Worm (Caenorhabditis elegans) whole organism, young adult: ENCODE results near the gene act-3.

Experiments used
- D2030.7 ChIP-seq: fragments of 200-800 bp; sonication (Bioruptor generic); IDR thresholded peaks from 2 replicates; pipeline ENCODE4 v1.3.6; 2022; ENCODE audit warnings: missing genetic modification reagents, missing genetic modification characterization, missing compliant biosample characterization
- F10E7.11 ChIP-seq: sonication (generic microtip); optimal IDR thresholded peaks from 2 replicates; lab custom pipeline; 2017; ENCODE audit warnings: mild to moderate bottlenecking, missing genetic modification characterization, moderate library complexity, missing compliant biosample characterization
- F37B4.10 ChIP-seq: fragments of 200-800 bp; sonication (Bioruptor generic); IDR thresholded peaks from 2 replicates; pipeline ENCODE4 v1.3.6; 2022; ENCODE audit warnings: missing genetic modification characterization, missing compliant biosample characterization
- F39B2.1 ChIP-seq: fragments of 200-800 bp; sonication (Bioruptor generic); IDR thresholded peaks from 2 replicates; pipeline ENCODE4 v1.3.6; 2022; ENCODE audit warnings: missing genetic modification reagents, missing genetic modification characterization, missing compliant biosample characterization
- F49E8.2 ChIP-seq: sonication (generic microtip); optimal IDR thresholded peaks from 3 replicates; lab custom pipeline; 2017; ENCODE audit warnings: missing genetic modification characterization, mild to moderate bottlenecking, missing compliant biosample characterization, antibody characterized with exemption, moderate library complexity; ENCODE audit not compliant: insufficient read depth
- K11D2.4 ChIP-seq: fragments of 200-800 bp; sonication (Bioruptor generic); IDR thresholded peaks from 2 replicates; pipeline ENCODE4 v1.3.6; 2022; ENCODE audit warnings: missing genetic modification reagents, missing genetic modification characterization, missing compliant biosample characterization
- Y56A3A.18 ChIP-seq: fragments of 200-800 bp; sonication (Bioruptor generic); IDR thresholded peaks from 2 replicates; pipeline ENCODE4 v1.3.6; 2022; ENCODE audit warnings: missing genetic modification reagents, missing genetic modification characterization, missing compliant biosample characterization
- Y95B8A.8 ChIP-seq: fragments of 200-800 bp; sonication (Bioruptor generic); IDR thresholded peaks from 2 replicates; pipeline ENCODE4 v1.3.6; 2022; ENCODE audit warnings: missing genetic modification reagents, missing genetic modification characterization, missing compliant biosample characterization
- atf-7 ChIP-seq: sonication (generic microtip); optimal IDR thresholded peaks from 2 replicates; lab custom pipeline; 2017; ENCODE audit warnings: mild to moderate bottlenecking, missing genetic modification characterization, missing compliant biosample characterization
- attf-3 ChIP-seq: fragments of 200-800 bp; sonication (Bioruptor generic); conservative IDR thresholded peaks from 2 replicates; pipeline ENCODE4 v1.3.6; 2022; ENCODE audit warnings: missing genetic modification reagents, missing genetic modification characterization, missing compliant biosample characterization
- ccch-3 ChIP-seq: fragments of 200-800 bp; sonication (Bioruptor generic); optimal IDR thresholded peaks from 2 replicates; lab custom pipeline; 2018; ENCODE audit warnings: mild to moderate bottlenecking, missing genetic modification characterization, missing compliant biosample characterization
- cebp-1 ChIP-seq, 2 experiments: fragments of 200-800 bp in 1 of 2; sonication (Bioruptor generic) in 1 of 2; sonication (generic microtip) in 1 of 2; IDR thresholded peaks in 1 of 2; optimal IDR thresholded peaks in 1 of 2; 2 replicates each; pipeline versions ENCODE4 v1.3.6 to Lab custom; 2017 to 2022; ENCODE audit warnings: missing compliant biosample characterization in 2 of 2, missing genetic modification characterization in 2 of 2, mild to moderate bottlenecking in 1 of 2, missing genetic modification reagents in 1 of 2, moderate library complexity in 1 of 2
- cebp-2 ChIP-seq: fragments of 200-800 bp; sonication (Bioruptor generic); IDR thresholded peaks from 2 replicates; pipeline ENCODE4 v1.3.6; 2022; ENCODE audit warnings: missing genetic modification characterization, missing compliant biosample characterization
- ceh-58 ChIP-seq: fragments of 200-800 bp; sonication (Bioruptor generic); IDR thresholded peaks from 2 replicates; pipeline ENCODE4 v1.3.6; 2022; ENCODE audit warnings: missing genetic modification characterization, missing compliant biosample characterization
- efl-1 ChIP-seq: fragments of 150-350 bp; optimal IDR thresholded peaks from 2 replicates; lab custom pipeline; 2014; ENCODE audit warnings: missing biosample characterization, missing genetic modification reagents, missing genetic modification characterization
- egl-18 ChIP-seq: fragments of 200-800 bp; sonication (Bioruptor generic); IDR thresholded peaks from 2 replicates; pipeline ENCODE4 v1.3.6; 2022; ENCODE audit warnings: missing genetic modification reagents, missing genetic modification characterization, missing compliant biosample characterization
- ekl-4 ChIP-seq: fragments of 200-800 bp; sonication (Bioruptor generic); IDR thresholded peaks from 2 replicates; pipeline ENCODE4 v1.3.6; 2022; ENCODE audit warnings: missing genetic modification reagents, missing genetic modification characterization, missing compliant biosample characterization
- hmg-1.2 ChIP-seq: fragments of 200-800 bp; sonication (Bioruptor generic); IDR thresholded peaks from 2 replicates; pipeline ENCODE4 v1.3.6; 2022; ENCODE audit warnings: missing genetic modification reagents, missing genetic modification characterization, missing compliant biosample characterization
- hmg-20 ChIP-seq: fragments of 200-800 bp; sonication (Bioruptor generic); IDR thresholded peaks from 2 replicates; pipeline ENCODE4 v1.3.6; 2022; ENCODE audit warnings: missing genetic modification reagents, missing genetic modification characterization, missing compliant biosample characterization
- hrde-1 ChIP-seq: sonication (generic microtip); optimal IDR thresholded peaks from 2 replicates; lab custom pipeline; 2016; ENCODE audit warnings: missing genetic modification characterization, mild to moderate bottlenecking, missing compliant biosample characterization, moderate library complexity, missing genotype, missing genetic modification reagents, borderline replicate concordance
- let-607 ChIP-seq, 2 experiments: fragments of 200-800 bp in 1 of 2; sonication (Bioruptor generic) in 1 of 2; sonication (generic microtip) in 1 of 2; optimal IDR thresholded peaks; 2 replicates each; lab custom pipeline; 2016 to 2018; ENCODE audit warnings: mild to moderate bottlenecking in 2 of 2, missing compliant biosample characterization in 2 of 2, missing genetic modification characterization in 2 of 2, moderate library complexity in 2 of 2, missing genotype in 1 of 2
- lin-35 ChIP-seq, 3 experiments: fragments of 150-350 bp in 2 of 3; sonication (generic microtip) in 1 of 3; optimal IDR thresholded peaks; 2 replicates each; lab custom pipeline; 2014 to 2018; ENCODE audit warnings: missing biosample characterization in 3 of 3, missing genetic modification characterization in 3 of 3, missing genetic modification reagents in 3 of 3
- lin-40 ChIP-seq: sonication (generic microtip); optimal IDR thresholded peaks from 2 replicates; lab custom pipeline; 2016; ENCODE audit warnings: missing genetic modification characterization, mild to moderate bottlenecking, missing compliant biosample characterization, missing genotype, missing genetic modification reagents
- madf-8 ChIP-seq: fragments of 200-800 bp; sonication (Bioruptor generic); conservative IDR thresholded peaks from 2 replicates; pipeline ENCODE4 v1.3.6; 2022; ENCODE audit warnings: missing genetic modification reagents, missing genetic modification characterization, missing compliant biosample characterization
- mel-28 ChIP-seq: sonication (generic microtip); optimal IDR thresholded peaks from 2 replicates; lab custom pipeline; 2016; ENCODE audit warnings: borderline replicate concordance, mild to moderate bottlenecking, missing genetic modification characterization, missing compliant biosample characterization
- mxl-1 ChIP-seq: sonication (generic microtip); optimal IDR thresholded peaks from 2 replicates; lab custom pipeline; 2016; ENCODE audit warnings: missing genetic modification characterization, missing compliant biosample characterization
- nfya-1 ChIP-seq: sonication (generic microtip); optimal IDR thresholded peaks from 2 replicates; lab custom pipeline; 2017; ENCODE audit warnings: antibody characterized with exemption, missing compliant biosample characterization, missing genetic modification characterization, borderline replicate concordance; ENCODE audit not compliant: insufficient read depth
- nfyb-1 ChIP-seq: fragments of 200-800 bp; sonication (Bioruptor generic); IDR thresholded peaks from 2 replicates; pipeline ENCODE4 v1.3.6; 2022; ENCODE audit warnings: missing genetic modification reagents, missing genetic modification characterization, missing compliant biosample characterization
- nhr-27 ChIP-seq: fragments of 200-800 bp; sonication (Bioruptor generic); optimal IDR thresholded peaks from 2 replicates; lab custom pipeline; 2018; ENCODE audit warnings: mild to moderate bottlenecking, missing genetic modification characterization, moderate library complexity, missing compliant biosample characterization
- pbrm-1 ChIP-seq: fragments of 200-800 bp; sonication (Bioruptor generic); IDR thresholded peaks from 2 replicates; pipeline ENCODE4 v1.3.6; 2022; ENCODE audit warnings: missing genetic modification reagents, missing genetic modification characterization, missing compliant biosample characterization
- pha-4 ChIP-seq: fragments of 150-350 bp; sonication (generic microtip); optimal IDR thresholded peaks from 2 replicates; lab custom pipeline; 2014; ENCODE audit warnings: missing biosample characterization, missing genetic modification reagents, missing genetic modification characterization
- rcor-1 ChIP-seq: fragments of 200-800 bp; sonication (Bioruptor generic); IDR thresholded peaks from 2 replicates; pipeline ENCODE4 v1.3.6; 2022; ENCODE audit warnings: missing genetic modification reagents, missing genetic modification characterization, missing compliant biosample characterization
- repo-1 ChIP-seq: sonication (generic microtip); optimal IDR thresholded peaks from 2 replicates; lab custom pipeline; 2017; ENCODE audit warnings: mild to moderate bottlenecking, missing genetic modification characterization, missing compliant biosample characterization
- sea-2 ChIP-seq: fragments of 200-800 bp; sonication (Bioruptor generic); IDR thresholded peaks from 2 replicates; pipeline ENCODE4 v1.3.6; 2022; ENCODE audit warnings: missing genetic modification characterization, missing compliant biosample characterization
- snpc-1.3 ChIP-seq: sonication (generic microtip); optimal IDR thresholded peaks from 2 replicates; lab custom pipeline; 2017; ENCODE audit warnings: missing genetic modification characterization, mild to moderate bottlenecking, missing compliant biosample characterization, antibody characterized with exemption, moderate library complexity, missing genotype, missing genetic modification reagents; ENCODE audit not compliant: insufficient read depth
- snpc-3.4 ChIP-seq: sonication (generic microtip); optimal IDR thresholded peaks from 2 replicates; lab custom pipeline; 2017; ENCODE audit warnings: missing genetic modification characterization, mild to moderate bottlenecking, missing compliant biosample characterization, antibody characterized with exemption, moderate library complexity, missing genotype, missing genetic modification reagents
- somi-1 ChIP-seq: fragments of 200-800 bp; sonication (Bioruptor generic); optimal IDR thresholded peaks from 2 replicates; lab custom pipeline; 2018; ENCODE audit warnings: mild to moderate bottlenecking, missing genetic modification characterization, missing compliant biosample characterization
- tbp1 ChIP-seq: fragments of 200-800 bp; sonication (Bioruptor generic); optimal IDR thresholded peaks from 2 replicates; lab custom pipeline; 2018; ENCODE audit warnings: mild to moderate bottlenecking, missing genetic modification characterization, missing compliant biosample characterization
- tbx-9 ChIP-seq: sonication (generic microtip); optimal IDR thresholded peaks from 2 replicates; lab custom pipeline; 2016; ENCODE audit warnings: borderline replicate concordance, missing genetic modification characterization, inconsistent platforms, missing compliant biosample characterization
- tlf-1 ChIP-seq: fragments of 200-800 bp; sonication (Bioruptor generic); optimal IDR thresholded peaks from 2 replicates; lab custom pipeline; 2018; ENCODE audit warnings: mild to moderate bottlenecking, missing genetic modification characterization, missing compliant biosample characterization
- xnd-1 ChIP-seq: sonication (generic microtip); optimal IDR thresholded peaks from 2 replicates; lab custom pipeline; 2016; ENCODE audit warnings: missing genotype, missing genetic modification reagents, missing genetic modification characterization, missing compliant biosample characterization
- ztf-18 ChIP-seq: sonication (generic microtip); optimal IDR thresholded peaks from 2 replicates; lab custom pipeline; 2016; ENCODE audit warnings: missing genotype, mild to moderate bottlenecking, missing genetic modification characterization, missing compliant biosample characterization
- ztf-26 ChIP-seq: sonication (generic microtip); optimal IDR thresholded peaks from 2 replicates; lab custom pipeline; 2017; ENCODE audit warnings: missing genetic modification characterization, missing compliant biosample characterization
- ztf-6 ChIP-seq: fragments of 200-800 bp; sonication (Bioruptor generic); IDR thresholded peaks from 2 replicates; pipeline ENCODE4 v1.3.6; 2022; ENCODE audit warnings: missing genetic modification reagents, missing genetic modification characterization, missing compliant biosample characterization

Gene act-3

DNA sequence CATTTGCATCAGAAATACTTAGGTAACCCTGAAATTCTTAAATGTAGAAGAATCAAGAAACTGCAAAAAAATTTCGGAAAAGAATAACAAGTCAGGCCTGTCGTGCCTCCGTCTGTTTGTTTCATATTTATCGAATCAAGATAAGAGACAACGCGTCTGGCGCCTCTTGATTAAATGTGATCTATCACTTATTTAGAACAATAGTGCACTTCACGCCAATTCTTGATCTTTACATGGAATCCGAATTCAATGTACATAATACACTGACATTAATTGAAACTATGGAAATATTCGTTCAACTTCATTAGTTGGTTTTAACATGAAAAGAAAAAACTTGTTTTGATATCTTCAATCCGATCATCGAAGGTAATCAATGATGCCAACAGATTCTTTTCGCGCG is 48.2 kb upstream of the act-3 start, which contains the start of gene mboa-2 (continued):
- no peak; the same call in 1 of the 2 replicates for TF ChIP-seq pbrm-1 (GFP tag; lab: Robert Waterston, UW)
- no peak for TF ChIP-seq tbp1
- TF ChIP-seq lin-35 (GFP tag; optimal IDR thresholded peaks at IDR 0.05; lab: Kevin White, UChicago), result peak in 1 of 3 experiments; percentile 48
- TF ChIP-seq lin-40 (tag; lab: Kevin White, UChicago), result peak; percentile 53
- TF ChIP-seq egl-18 (GFP tag; lab: Robert Waterston, UW), result no peak
- peak in 1 of 2 experiments; percentile 46 for TF ChIP-seq let-607 (tag; optimal IDR thresholded peaks at IDR 0.05; lab: Kevin White, UChicago)
- TF ChIP-seq nhr-27 (tag; lab: Kevin White, UChicago), result no peak
- TF ChIP-seq xnd-1, result no peak
- peak; percentile 77 for TF ChIP-seq repo-1 (tag; lab: Kevin White, UChicago)
- TF ChIP-seq cebp-1 (GFP tag; IDR thresholded peaks at IDR 0.05; lab: Robert Waterston, UW), result no peak
- peak; percentile 28 for TF ChIP-seq cebp-1 (tag; optimal IDR thresholded peaks at IDR 0.05; lab: Kevin White, UChicago)
- TF ChIP-seq nfyb-1 (GFP tag; lab: Robert Waterston, UW), result peak; percentile 75
- peak; percentile 43 for TF ChIP-seq atf-7 (tag; lab: Kevin White, UChicago)
- no peak for TF ChIP-seq F39B2.1
- TF ChIP-seq madf-8 (GFP tag; lab: Robert Waterston, UW), result no peak
- TF ChIP-seq cebp-2 (GFP tag; lab: Robert Waterston, UW), result no peak
- no peak for TF ChIP-seq mel-28
- no peak for TF ChIP-seq K11D2.4 (GFP tag; lab: Robert Waterston, UW)
- TF ChIP-seq ceh-58, result no peak
- TF ChIP-seq Y56A3A.18 (GFP tag; lab: Robert Waterston, UW), result 0 out of 2 replicates have a peak, but pooled peaks have one; percentile 52
- no peak for TF ChIP-seq tbx-9 (tag; lab: Kevin White, UChicago)
- TF ChIP-seq rcor-1 (GFP tag; lab: Robert Waterston, UW), result no peak; the same call in 1 of the 2 replicates
- no peak for TF ChIP-seq ztf-26
- no peak for TF ChIP-seq nfya-1 (tag; lab: Kevin White, UChicago)
- peak; percentile 57 for TF ChIP-seq hrde-1 (tag; lab: Kevin White, UChicago)
- no peak for TF ChIP-seq ztf-6
- TF ChIP-seq somi-1 (GFP tag; lab: Kevin White, UChicago), result peak; percentile 36
- TF ChIP-seq sea-2 (GFP tag; lab: Robert Waterston, UW), result no peak
- 0 out of 2 replicates have a peak, but pooled peaks have one; percentile 40 for TF ChIP-seq ekl-4
- peak; percentile 22 for TF ChIP-seq snpc-1.3 (tag; lab: Kevin White, UChicago)
- TF ChIP-seq Y95B8A.8 (GFP tag; lab: Robert Waterston, UW), result 0 out of 2 replicates have a peak, but pooled peaks have one; percentile 24
- TF ChIP-seq hmg-1.2 (GFP tag; lab: Robert Waterston, UW), result peak; percentile 40
- TF ChIP-seq D2030.7 (GFP tag; lab: Robert Waterston, UW), result no peak
- TF ChIP-seq mxl-1, result no peak
- TF ChIP-seq attf-3, result no peak
- no peak for TF ChIP-seq efl-1 (GFP tag; lab: Kevin White, UChicago)
- TF ChIP-seq ztf-18 (tag; lab: Kevin White, UChicago), result no peak
- no peak for TF ChIP-seq F49E8.2 (tag; lab: Kevin White, UChicago)
- peak; percentile 10 for TF ChIP-seq tlf-1 (GFP tag; lab: Kevin White, UChicago)
- no peak for TF ChIP-seq ccch-3 (GFP tag; lab: Kevin White, UChicago)
- no peak for TF ChIP-seq F37B4.10 (GFP tag; lab: Robert Waterston, UW)
- TF ChIP-seq pha-4 (tag; lab: Kevin White, UChicago), result no peak
- no peak for TF ChIP-seq hmg-20 (GFP tag; lab: Robert Waterston, UW)
- peak; percentile 33 for TF ChIP-seq snpc-3.4
- peak; percentile 29 for TF ChIP-seq F10E7.11 (tag; lab: Kevin White, UChicago)
